Fruit fly (Drosophila melanogaster) whole organism, embryonic: ENCODE results near the gene Gmap.

Experiments used
- Asciz ChIP-seq: fragments of 200-800 bp; sonication (Bioruptor generic); optimal IDR thresholded peaks from 2 replicates; lab custom pipeline; 2017; ENCODE audit warnings: missing biosample characterization, mild to moderate bottlenecking, missing genetic modification characterization, missing genetic modification reagents
- Atf6 ChIP-seq: fragments of 200-800 bp; sonication (Bioruptor generic); IDR thresholded peaks from 2 replicates; pipeline ENCODE4 v1.3.6; 2022; ENCODE audit warnings: missing biosample characterization, missing genetic modification characterization
- Blimp-1 ChIP-seq: fragments of 200-800 bp; sonication (Bioruptor generic); optimal IDR thresholded peaks from 3 replicates; lab custom pipeline; 2018; ENCODE audit warnings: missing biosample characterization, missing genetic modification characterization, mild to moderate bottlenecking, moderate library complexity, missing genetic modification reagents
- CG10979 ChIP-seq: fragments of 200-800 bp; sonication (Bioruptor generic); optimal IDR thresholded peaks from 2 replicates; lab custom pipeline; 2018; ENCODE audit warnings: missing biosample characterization, mild to moderate bottlenecking, missing genetic modification characterization, moderate library complexity
- CG11085 ChIP-seq: fragments of 200-800 bp; sonication (Bioruptor generic); IDR thresholded peaks from 2 replicates; pipeline ENCODE4 v1.3.6; 2022; ENCODE audit warnings: missing biosample characterization, missing genetic modification characterization
- CG11560 ChIP-seq: fragments of 200-800 bp; sonication (Bioruptor generic); IDR thresholded peaks from 3 replicates; pipeline ENCODE4 v1.3.6; 2022; ENCODE audit warnings: missing biosample characterization, missing genetic modification characterization
- CG12155 ChIP-seq: fragments of 200-800 bp; sonication (Bioruptor generic); optimal IDR thresholded peaks from 3 replicates; lab custom pipeline; 2016; ENCODE audit warnings: missing biosample characterization, missing genetic modification characterization
- CG13424 ChIP-seq: fragments of 200-800 bp; sonication (Bioruptor generic); optimal IDR thresholded peaks from 2 replicates; lab custom pipeline; 2019; ENCODE audit warnings: missing biosample characterization, mild to moderate bottlenecking, missing genetic modification characterization, moderate library complexity
- CG13894 ChIP-seq: fragments of 200-800 bp; sonication (Bioruptor generic); optimal IDR thresholded peaks from 3 replicates; lab custom pipeline; 2018; ENCODE audit warnings: missing biosample characterization, mild to moderate bottlenecking, missing genetic modification characterization, moderate library complexity
- CG1529 ChIP-seq: fragments of 200-800 bp; sonication (Bioruptor generic); optimal IDR thresholded peaks from 3 replicates; lab custom pipeline; 2018; ENCODE audit warnings: missing biosample characterization, missing genetic modification characterization
- CG15514 ChIP-seq: fragments of 200-800 bp; sonication (Bioruptor generic); optimal IDR thresholded peaks from 3 replicates; lab custom pipeline; 2017; ENCODE audit warnings: missing biosample characterization, missing genetic modification characterization, mild to moderate bottlenecking, moderate library complexity, missing genetic modification reagents
- CG1647 ChIP-seq: fragments of 200-800 bp; sonication (Bioruptor generic); optimal IDR thresholded peaks from 3 replicates; lab custom pipeline; 2016; ENCODE audit warnings: missing biosample characterization, missing genetic modification characterization
- CG1792 ChIP-seq: fragments of 200-800 bp; sonication (Bioruptor generic); optimal IDR thresholded peaks from 2 replicates; lab custom pipeline; 2016; ENCODE audit warnings: missing biosample characterization, missing genetic modification characterization
- CG3281 ChIP-seq: fragments of 200-800 bp; sonication (Bioruptor generic); optimal IDR thresholded peaks from 3 replicates; lab custom pipeline; 2017; ENCODE audit warnings: missing biosample characterization, mild to moderate bottlenecking, missing genetic modification characterization
- CG33213 ChIP-seq: fragments of 200-800 bp; sonication (Bioruptor generic); optimal IDR thresholded peaks from 3 replicates; lab custom pipeline; 2016; ENCODE audit warnings: missing biosample characterization, missing genetic modification characterization
- CG34376 ChIP-seq: fragments of 200-800 bp; sonication (Bioruptor generic); optimal IDR thresholded peaks from 2 replicates; lab custom pipeline; 2018; ENCODE audit warnings: missing biosample characterization, mild to moderate bottlenecking, missing genetic modification characterization
- CG7786 ChIP-seq: fragments of 200-800 bp; sonication (Bioruptor generic); optimal IDR thresholded peaks from 2 replicates; lab custom pipeline; 2016; ENCODE audit warnings: missing biosample characterization, missing genetic modification characterization
- CG8290 ChIP-seq, 3 experiments: fragments of 200-800 bp; sonication (Bioruptor generic); optimal IDR thresholded peaks; 2 replicates each; lab custom pipeline; 2016 to 2019; ENCODE audit warnings: missing biosample characterization in 3 of 3, missing genetic modification characterization in 3 of 3, mild to moderate bottlenecking in 2 of 3, moderate library complexity in 1 of 3
- CG8478 ChIP-seq: fragments of >200 bp; optimal IDR thresholded peaks from 2 replicates; lab custom pipeline; 2018
- CG9215 ChIP-seq: fragments of 200-800 bp; sonication (Bioruptor generic); IDR thresholded peaks from 2 replicates; pipeline ENCODE4 v1.3.6; 2022; ENCODE audit warnings: missing biosample characterization, missing genetic modification characterization
- Chrac-16 ChIP-seq: fragments of 200-800 bp; sonication (Bioruptor generic); optimal IDR thresholded peaks from 3 replicates; lab custom pipeline; 2016; ENCODE audit warnings: missing biosample characterization, missing genetic modification characterization
- D ChIP-seq, 2 experiments: fragments of 200-800 bp in 1 of 2; fragments of >200 bp in 1 of 2; sonication (Bioruptor generic) in 1 of 2; optimal IDR thresholded peaks; 2 replicates in 1 of 2; 3 replicates in 1 of 2; lab custom pipeline; 2017; ENCODE audit warnings: mild to moderate bottlenecking in 1 of 2, missing biosample characterization in 1 of 2, missing genetic modification characterization in 1 of 2, missing genetic modification reagents in 1 of 2
- Deaf1 ChIP-seq: fragments of 200-800 bp; optimal IDR thresholded peaks from 3 replicates; lab custom pipeline; 2019; ENCODE audit warnings: missing biosample characterization, mild to moderate bottlenecking, missing genetic modification characterization, moderate library complexity
- Hey ChIP-seq: fragments of 200-800 bp; sonication (Bioruptor generic); optimal IDR thresholded peaks from 3 replicates; lab custom pipeline; 2018; ENCODE audit warnings: missing biosample characterization, mild to moderate bottlenecking, missing genetic modification characterization
- HmgD ChIP-seq: fragments of 200-800 bp; sonication (Bioruptor generic); optimal IDR thresholded peaks from 3 replicates; lab custom pipeline; 2016; ENCODE audit warnings: missing biosample characterization, missing genetic modification characterization
- NK7.1 ChIP-seq: fragments of 200-800 bp; sonication (Bioruptor generic); optimal IDR thresholded peaks from 3 replicates; lab custom pipeline; 2016; ENCODE audit warnings: missing biosample characterization, missing genetic modification characterization
- Rfx ChIP-seq: fragments of 200-800 bp; sonication (Bioruptor generic); IDR thresholded peaks from 2 replicates; pipeline ENCODE4 v1.3.6; 2022; ENCODE audit warnings: missing biosample characterization, missing genetic modification characterization
- Taf1 ChIP-seq: fragments of 200-800 bp; sonication (Bioruptor generic); IDR thresholded peaks from 2 replicates; pipeline ENCODE4 v1.3.6; 2022; ENCODE audit warnings: missing biosample characterization, missing genetic modification characterization
- Tbp ChIP-seq: fragments of >200 bp; optimal IDR thresholded peaks from 2 replicates; lab custom pipeline; 2018; ENCODE audit warnings: missing biosample characterization, missing genetic modification characterization
- ato ChIP-seq: fragments of 200-800 bp; sonication (Bioruptor generic); IDR thresholded peaks from 2 replicates; pipeline ENCODE4 v1.3.6; 2022; ENCODE audit warnings: missing biosample characterization, missing genetic modification characterization; ENCODE audit not compliant: partially characterized antibody
- cas ChIP-seq: fragments of 200-800 bp; sonication (Bioruptor generic); IDR thresholded peaks from 2 replicates; pipeline ENCODE4 v1.3.6; 2022; ENCODE audit warnings: missing biosample characterization, missing genetic modification characterization
- cato ChIP-seq: fragments of 200-800 bp; sonication (Bioruptor generic); optimal IDR thresholded peaks from 2 replicates; lab custom pipeline; 2016; ENCODE audit warnings: missing biosample characterization, missing genetic modification characterization, borderline replicate concordance
- chif ChIP-seq, 2 experiments: fragments of 200-800 bp; sonication (Bioruptor generic); optimal IDR thresholded peaks; 3 replicates each; lab custom pipeline; 2016; ENCODE audit warnings: missing biosample characterization in 2 of 2, missing genetic modification characterization in 2 of 2
- cwo ChIP-seq: fragments of 200-800 bp; sonication (Bioruptor generic); optimal IDR thresholded peaks from 3 replicates; lab custom pipeline; 2017; ENCODE audit warnings: missing biosample characterization, missing genetic modification characterization, mild to moderate bottlenecking, moderate library complexity, missing genetic modification reagents
- eyg ChIP-seq: fragments of 200-800 bp; sonication (Bioruptor generic); optimal IDR thresholded peaks from 3 replicates; lab custom pipeline; 2016; ENCODE audit warnings: missing biosample characterization, missing genetic modification characterization
- fd64A ChIP-seq: fragments of 200-800 bp; sonication (Bioruptor generic); optimal IDR thresholded peaks from 3 replicates; lab custom pipeline; 2018; ENCODE audit warnings: missing biosample characterization, mild to moderate bottlenecking, missing genetic modification characterization
- grn ChIP-seq: fragments of 200-800 bp; sonication (Bioruptor generic); optimal IDR thresholded peaks from 3 replicates; lab custom pipeline; 2017; ENCODE audit warnings: missing biosample characterization, missing genetic modification characterization
- knrl ChIP-seq: fragments of 200-800 bp; sonication (Bioruptor generic); IDR thresholded peaks from 3 replicates; pipeline ENCODE4 v1.3.6; 2022; ENCODE audit warnings: missing biosample characterization, missing genetic modification characterization; ENCODE audit not compliant: partially characterized antibody
- lov ChIP-seq, 2 experiments: fragments of 200-800 bp in 1 of 2; fragments of >200 bp in 1 of 2; sonication (Bioruptor generic) in 1 of 2; IDR thresholded peaks in 1 of 2; optimal IDR thresholded peaks in 1 of 2; 2 replicates in 1 of 2; 3 replicates in 1 of 2; pipeline versions ENCODE4 v1.3.6 to Lab custom; 2017 to 2022; ENCODE audit warnings: missing biosample characterization in 1 of 2, missing genetic modification characterization in 1 of 2
- nom ChIP-seq: fragments of 200-800 bp; sonication (Bioruptor generic); optimal IDR thresholded peaks from 2 replicates; lab custom pipeline; 2017; ENCODE audit warnings: missing biosample characterization, missing genetic modification characterization, mild to moderate bottlenecking, moderate library complexity, missing genetic modification reagents
- sd ChIP-seq: fragments of 200-800 bp; sonication (Bioruptor generic); optimal IDR thresholded peaks from 3 replicates; lab custom pipeline; 2018; ENCODE audit warnings: missing biosample characterization, mild to moderate bottlenecking, missing genetic modification characterization, moderate library complexity
- sens ChIP-seq: fragments of 200-800 bp; sonication (Bioruptor generic); peaks from one replicate; lab custom pipeline; 2016; ENCODE audit warnings: missing biosample characterization, missing genetic modification characterization
- shn ChIP-seq: fragments of 200-800 bp; sonication (Bioruptor generic); optimal IDR thresholded peaks from 3 replicates; lab custom pipeline; 2016; ENCODE audit warnings: missing biosample characterization, missing genetic modification characterization
- sna ChIP-seq: fragments of 200-800 bp; sonication (Bioruptor generic); IDR thresholded peaks from 2 replicates; pipeline ENCODE4 v1.3.6; 2022; ENCODE audit warnings: missing biosample characterization, missing genetic modification characterization; ENCODE audit not compliant: partially characterized antibody
- tin ChIP-seq: fragments of 200-800 bp; sonication (Bioruptor generic); optimal IDR thresholded peaks from 3 replicates; lab custom pipeline; 2016; ENCODE audit warnings: missing biosample characterization, missing genetic modification characterization
- trh ChIP-seq: fragments of 200-800 bp; sonication (Bioruptor generic); optimal IDR thresholded peaks from 2 replicates; lab custom pipeline; 2016; ENCODE audit warnings: missing biosample characterization, missing genetic modification characterization
- twi ChIP-seq: fragments of 200-800 bp; optimal IDR thresholded peaks from 2 replicates; lab custom pipeline; 2019; ENCODE audit warnings: missing biosample characterization, mild to moderate bottlenecking, missing genetic modification characterization, moderate library complexity
- usp ChIP-seq: fragments of >200 bp; optimal IDR thresholded peaks from 2 replicates; lab custom pipeline; 2017; ENCODE audit warnings: missing biosample characterization, missing genetic modification characterization

The Gmap gene

dm6 chrX:15499996-15500904 lies 13.5 kb downstream of the Gmap start (continued):
- no peak for TF ChIP-seq lov (optimal IDR thresholded peaks at IDR 0.05; lab: Kevin White, UChicago)
- TF ChIP-seq lov (GFP tag; IDR thresholded peaks at IDR 0.05; lab: Robert Waterston, UW), result no peak
- no peak for TF ChIP-seq CG8290 (GFP tag; optimal IDR thresholded peaks at IDR 0.05; lab: Kevin White, UChicago)
- TF ChIP-seq CG8290 (tag; optimal IDR thresholded peaks at IDR 0.05; lab: Kevin White, UChicago), result no peak
- no peak for TF ChIP-seq CG15514 (GFP tag; lab: Kevin White, UChicago)
- TF ChIP-seq nom, result no peak
- no peak for TF ChIP-seq Hey (tag; lab: Kevin White, UChicago)
- no peak for TF ChIP-seq shn (GFP tag; lab: Kevin White, UChicago)
- TF ChIP-seq Blimp-1, result no peak
- no peak for TF ChIP-seq Rfx (GFP tag; lab: Robert Waterston, UW)
- TF ChIP-seq fd64A (GFP tag; lab: Kevin White, UChicago), result no peak
- TF ChIP-seq cato (GFP tag; lab: Kevin White, UChicago), result no peak
- peak; percentile 76 for TF ChIP-seq grn (GFP tag; lab: Kevin White, UChicago)
- peak; percentile 17 for TF ChIP-seq sens (GFP tag; lab: Kevin White, UChicago)
- TF ChIP-seq cas (GFP tag; lab: Robert Waterston, UW), result no peak
- no peak for TF ChIP-seq CG11560 (tag; lab: Robert Waterston, UW)
- no peak for TF ChIP-seq sna (GFP tag; lab: Robert Waterston, UW)
- no peak for TF ChIP-seq CG12155
- peak; percentile 24 for TF ChIP-seq CG34376 (GFP tag; lab: Kevin White, UChicago)
- TF ChIP-seq CG11085 (GFP tag; lab: Robert Waterston, UW), result no peak
- TF ChIP-seq CG33213 (GFP tag; lab: Kevin White, UChicago), result no peak
- no peak for TF ChIP-seq Taf1
- no peak for TF ChIP-seq Asciz (GFP tag; lab: Kevin White, UChicago)
- peak; percentile 40 for TF ChIP-seq cwo (GFP tag; lab: Kevin White, UChicago)
- TF ChIP-seq CG7786, result no peak
- no peak for TF ChIP-seq Atf6 (GFP tag; lab: Robert Waterston, UW)
- no peak for TF ChIP-seq NK7.1 (GFP tag; lab: Kevin White, UChicago)
- TF ChIP-seq trh (GFP tag; lab: Kevin White, UChicago), result no peak
- TF ChIP-seq D (optimal IDR thresholded peaks at IDR 0.05; lab: Kevin White, UChicago), result no peak
- TF ChIP-seq D (GFP tag; optimal IDR thresholded peaks at IDR 0.05; lab: Kevin White, UChicago), result no peak
- no peak for TF ChIP-seq eyg

- TF ChIP-seq CG1647 (no peak), Chrac-16 (GFP tag; lab: Kevin White, UChicago) (no peak), CG1529 (GFP tag; lab: Kevin White, UChicago) (no peak), usp (GFP tag; lab: Kevin White, UChicago) (no peak), CG8478 (no peak), CG1792 (GFP tag; lab: Kevin White, UChicago) (no peak), CG15514 (GFP tag; lab: Kevin White, UChicago) (peak; percentile 5), twi (tag; lab: Kevin White, UChicago) (no peak), Taf1 (no peak), CG13424 (no peak), Deaf1 (tag; lab: Kevin White, UChicago) (peak; percentile 14), chif (GFP tag; optimal IDR thresholded peaks at IDR 0.05; lab: Kevin White, UChicago) (no peak), CG3281 (GFP tag; lab: Kevin White, UChicago) (no peak), HmgD (no peak), CG9215 (GFP tag; lab: Robert Waterston, UW) (no peak), ato (GFP tag; lab: Robert Waterston, UW) (no peak), Tbp (no peak), tin (GFP tag; lab: Kevin White, UChicago) (no peak), sd (tag; lab: Kevin White, UChicago) (no peak), knrl (no peak), CG10979 (no peak), CG13894 (tag; lab: Kevin White, UChicago) (no peak)
These were observed 15.1 kb downstream of the Gmap start for dm6 chrX:15501706-15502267.
